Worm (Caenorhabditis elegans) whole organism, L2 larva: ENCODE measurements around the gene algn-13.

Experiments used
- R02D3.7 ChIP-seq: fragments of 150-350 bp; optimal IDR thresholded peaks from 2 replicates; lab custom pipeline; 2014; ENCODE audit warnings: missing biosample characterization, missing genetic modification characterization
- alr-1 ChIP-seq: fragments of 150-350 bp; optimal IDR thresholded peaks from 2 replicates; lab custom pipeline; 2014; ENCODE audit warnings: missing biosample characterization, missing genetic modification characterization
- ama-1 ChIP-seq: fragments of 150-350 bp; optimal IDR thresholded peaks from 2 replicates; lab custom pipeline; 2018; ENCODE audit warnings: inconsistent platforms
- egl-27 ChIP-seq: sonication (generic microtip); optimal IDR thresholded peaks from 3 replicates; lab custom pipeline; 2017; ENCODE audit warnings: missing biosample characterization, missing genetic modification reagents, missing genetic modification characterization
- lin-13 ChIP-seq: fragments of 150-350 bp; optimal IDR thresholded peaks from 2 replicates; lab custom pipeline; 2014; ENCODE audit warnings: missing biosample characterization, missing genetic modification reagents, missing genetic modification characterization
- lin-39 ChIP-seq: fragments of 150-350 bp; optimal IDR thresholded peaks from 2 replicates; lab custom pipeline; 2014; ENCODE audit warnings: missing biosample characterization, missing genetic modification reagents, missing genetic modification characterization
- nhr-237 ChIP-seq: fragments of 150-350 bp; optimal IDR thresholded peaks from 2 replicates; lab custom pipeline; 2014; ENCODE audit warnings: missing biosample characterization, missing genetic modification characterization
- nhr-25 ChIP-seq: fragments of 150-350 bp; sonication (generic microtip); optimal IDR thresholded peaks from 3 replicates; lab custom pipeline; 2014; ENCODE audit warnings: missing biosample characterization, missing genetic modification characterization

- no peak for TF ChIP-seq ama-1 (lab: Kevin White, UChicago)
- TF ChIP-seq lin-39 (tag; lab: Kevin White, UChicago) = no peak
- no peak for TF ChIP-seq R02D3.7 (tag; lab: Kevin White, UChicago)
- no peak for TF ChIP-seq nhr-237 (tag; lab: Kevin White, UChicago)
- no peak for TF ChIP-seq egl-27 (tag; lab: Kevin White, UChicago)
- TF ChIP-seq lin-13 (GFP tag; lab: Kevin White, UChicago) = no peak
- TF ChIP-seq alr-1 (tag; lab: Kevin White, UChicago) = no peak
- TF ChIP-seq nhr-25 (tag; lab: Kevin White, UChicago) = no peak
Measured at ce11 chrV:13942082-13942481, 19.7 kb downstream of the algn-13 start, which contains the start of gene dpr-1.
